Worm (Caenorhabditis elegans) whole organism, L1 larva: ENCODE measurements around the gene W02C12.2.

ENCODE experiments used
- aly-2 ChIP-seq: fragments of 150-350 bp; optimal IDR thresholded peaks from 2 replicates; lab custom pipeline; 2014; ENCODE audit warnings: missing biosample characterization, missing genetic modification characterization
- egl-27 ChIP-seq, 2 experiments: fragments of 150-350 bp in 1 of 2; sonication (generic microtip); optimal IDR thresholded peaks; 3 replicates each; lab custom pipeline; 2017 to 2018; ENCODE audit warnings: missing biosample characterization in 2 of 2, missing genetic modification characterization in 2 of 2, missing genetic modification reagents in 2 of 2
- elt-3 ChIP-seq, 6 experiments: fragments of 150-350 bp in 1 of 6; sonication (generic microtip); optimal IDR thresholded peaks; 2 replicates each; lab custom pipeline; 2017 to 2018; ENCODE audit warnings: missing biosample characterization in 6 of 6, missing genetic modification characterization in 6 of 6, inconsistent platforms in 1 of 6
- mdl-1 ChIP-seq, 2 experiments: fragments of 150-350 bp; optimal IDR thresholded peaks; 2 replicates each; lab custom pipeline; 2014 to 2017; ENCODE audit warnings: missing biosample characterization in 2 of 2, missing genetic modification characterization in 2 of 2, inconsistent platforms in 1 of 2
- mep-1 ChIP-seq: fragments of 150-350 bp; optimal IDR thresholded peaks from 2 replicates; lab custom pipeline; 2014; ENCODE audit warnings: missing biosample characterization, missing genetic modification characterization
- nhr-11 ChIP-seq: fragments of 150-350 bp; optimal IDR thresholded peaks from 2 replicates; lab custom pipeline; 2014; ENCODE audit warnings: missing biosample characterization, missing genetic modification characterization
- nhr-12 ChIP-seq: sonication (generic microtip); optimal IDR thresholded peaks from 2 replicates; lab custom pipeline; 2017; ENCODE audit warnings: missing biosample characterization, missing genetic modification characterization
- nhr-28 ChIP-seq: fragments of 150-350 bp; optimal IDR thresholded peaks from 2 replicates; lab custom pipeline; 2014; ENCODE audit warnings: missing biosample characterization, missing genetic modification characterization
- nhr-47 ChIP-seq: sonication (generic microtip); optimal IDR thresholded peaks from 2 replicates; lab custom pipeline; 2016; ENCODE audit warnings: mild to moderate bottlenecking, missing genetic modification characterization, moderate library complexity, missing compliant biosample characterization
- nhr-77 ChIP-seq: fragments of 150-350 bp; optimal IDR thresholded peaks from 2 replicates; lab custom pipeline; 2014; ENCODE audit warnings: missing biosample characterization, missing genetic modification characterization
- skn-1 ChIP-seq: fragments of 150-350 bp; optimal IDR thresholded peaks from 2 replicates; lab custom pipeline; 2014; ENCODE audit warnings: missing biosample characterization, missing genetic modification characterization
- sptf-1 ChIP-seq: fragments of 150-350 bp; optimal IDR thresholded peaks from 2 replicates; lab custom pipeline; 2014; ENCODE audit warnings: missing biosample characterization, missing genetic modification characterization
- unc-86 ChIP-seq: sonication (generic microtip); optimal IDR thresholded peaks from 2 replicates; lab custom pipeline; 2016; ENCODE audit warnings: missing genetic modification characterization, missing compliant biosample characterization
- ztf-11 ChIP-seq, 2 experiments: sonication (generic microtip); optimal IDR thresholded peaks; 2 replicates each; lab custom pipeline; 2016 to 2017; ENCODE audit warnings: missing genetic modification characterization in 2 of 2, missing biosample characterization in 1 of 2, missing compliant biosample characterization in 1 of 2

DNA sequence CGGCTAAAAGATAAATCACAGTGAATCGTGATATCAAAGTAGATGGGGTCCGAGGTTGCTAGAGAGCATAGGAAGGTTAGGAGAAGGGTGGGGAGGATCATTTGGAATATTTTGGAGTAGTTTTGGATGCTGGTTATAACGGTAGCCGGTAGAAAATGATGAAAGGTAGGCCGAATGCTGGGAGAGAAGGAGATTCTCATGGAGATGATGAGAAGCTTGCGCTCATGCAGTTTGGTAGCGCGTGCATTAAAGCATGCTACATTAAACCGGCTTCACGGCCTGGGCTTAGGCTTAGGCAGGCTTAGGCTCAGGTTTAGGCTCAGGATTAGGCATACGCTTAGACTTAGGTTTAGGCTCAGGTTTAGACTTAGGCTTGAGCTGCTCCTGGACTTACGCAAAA, 13.5 kb downstream of the W02C12.2 start, which contains the start of gene F47C12.13:
- no peak for TF ChIP-seq mdl-1 (tag; optimal IDR thresholded peaks at IDR 0.05; lab: Kevin White, UChicago)
- no peak for TF ChIP-seq mep-1
- no peak for TF ChIP-seq skn-1 (tag; lab: Kevin White, UChicago)
- no peak for TF ChIP-seq aly-2 (tag; lab: Kevin White, UChicago)
- no peak for TF ChIP-seq sptf-1 (tag; lab: Kevin White, UChicago)
- TF ChIP-seq ztf-11 (tag; optimal IDR thresholded peaks at IDR 0.05; lab: Kevin White, UChicago), result no peak
- no peak for TF ChIP-seq unc-86 (tag; lab: Kevin White, UChicago)
- no peak for TF ChIP-seq nhr-28 (tag; lab: Kevin White, UChicago)
- no peak for TF ChIP-seq elt-3 (tag; optimal IDR thresholded peaks at IDR 0.05; lab: Kevin White, UChicago)
- no peak for TF ChIP-seq nhr-77 (tag; lab: Kevin White, UChicago)
- no peak for TF ChIP-seq nhr-11 (tag; lab: Kevin White, UChicago)
- TF ChIP-seq egl-27 (tag; optimal IDR thresholded peaks at IDR 0.05; lab: Kevin White, UChicago), result no peak
- no peak for TF ChIP-seq nhr-47 (tag; lab: Kevin White, UChicago)
- no peak for TF ChIP-seq nhr-12 (tag; lab: Kevin White, UChicago)
